Worm (Caenorhabditis elegans) whole organism, midembryonic: ENCODE data around the gene C40H1.7.

Experiments
- cog-1 ChIP-seq: sonication (generic microtip); optimal IDR thresholded peaks from 2 replicates; lab custom pipeline; 2016; ENCODE audit warnings: missing genetic modification characterization, missing compliant biosample characterization
- flt-1 ChIP-seq: fragments of 200-800 bp; sonication (Bioruptor generic); IDR thresholded peaks from 2 replicates; pipeline ENCODE4 v1.3.6; 2022; ENCODE audit warnings: missing genetic modification characterization, missing compliant biosample characterization
- med-1 ChIP-seq: sonication (generic microtip); optimal IDR thresholded peaks from 2 replicates; lab custom pipeline; 2017; ENCODE audit warnings: missing genetic modification characterization, mild to moderate bottlenecking, missing compliant biosample characterization, antibody characterized with exemption, missing genetic modification reagents; ENCODE audit not compliant: insufficient read depth
- ztf-23 ChIP-seq: fragments of 200-800 bp; sonication (Bioruptor generic); IDR thresholded peaks from 2 replicates; pipeline ENCODE4 v1.3.6; 2022; ENCODE audit warnings: missing genetic modification reagents, missing genetic modification characterization, missing compliant biosample characterization
- ztf-29 ChIP-seq: fragments of 200-800 bp; sonication (Bioruptor generic); IDR thresholded peaks from 2 replicates; pipeline ENCODE4 v1.3.6; 2022; ENCODE audit warnings: missing genetic modification reagents, missing genetic modification characterization, missing compliant biosample characterization

DNA sequence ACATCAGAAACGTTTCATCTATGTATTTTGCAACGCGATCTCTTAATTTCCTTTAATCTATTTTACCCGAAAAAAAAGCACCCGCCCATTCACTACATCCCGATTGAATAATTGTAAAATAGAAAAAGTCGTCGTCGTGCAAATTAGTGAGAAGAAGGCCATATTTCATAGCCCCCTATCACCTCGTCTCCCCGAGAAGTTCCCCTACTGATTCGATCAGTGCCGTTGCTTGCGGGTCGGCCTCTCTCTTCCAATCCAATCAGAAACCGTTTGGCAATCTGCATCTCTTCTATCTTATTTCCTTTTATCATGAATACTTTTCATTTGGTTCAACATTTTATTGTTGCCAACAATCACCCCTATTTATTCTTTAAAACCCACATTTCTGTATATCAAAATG, 25.7 kb upstream of the C40H1.7 start:
- TF ChIP-seq cog-1 (tag; lab: Kevin White, UChicago) (no peak), ztf-29 (GFP tag; lab: Robert Waterston, UW) (no peak), med-1 (GFP tag; lab: Kevin White, UChicago) (no peak), flt-1 (GFP tag; lab: Robert Waterston, UW) (no peak), ztf-23 (no peak)
